Fruit fly (Drosophila melanogaster) whole organism, wandering third instar larva: ENCODE measurements around the gene Ube3a.

Experiments used
- dsf ChIP-seq: sonication (Bioruptor generic); optimal IDR thresholded peaks from 2 replicates; lab custom pipeline; 2016; ENCODE audit warnings: missing biosample characterization, missing genetic modification characterization, borderline replicate concordance
- rgr ChIP-seq: fragments of 200-800 bp; sonication (Bioruptor generic); optimal IDR thresholded peaks from 3 replicates; lab custom pipeline; 2016; ENCODE audit warnings: missing biosample characterization, mild to moderate bottlenecking, missing genetic modification characterization

DNA sequence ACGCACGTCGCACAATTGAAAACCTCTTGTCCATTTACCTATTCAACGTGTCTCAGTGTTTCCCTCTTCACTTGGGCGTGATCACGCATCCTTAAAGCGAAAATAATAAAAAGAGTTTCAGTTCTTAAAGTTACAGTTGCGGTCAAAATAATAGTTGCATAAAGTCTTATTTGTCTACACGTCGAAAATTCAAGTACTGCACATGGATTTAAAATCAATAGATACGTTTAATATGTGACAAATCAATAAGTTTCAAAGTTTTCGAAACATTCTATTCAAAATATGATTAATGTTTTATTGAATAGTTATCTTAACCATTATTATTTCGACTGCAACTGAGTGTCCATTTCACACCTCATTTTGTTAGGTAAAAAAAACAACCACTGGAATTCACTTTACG lies 5.8 kb upstream of the Ube3a start:
- TF ChIP-seq dsf (GFP tag; lab: Kevin White, UChicago) = no peak
- no peak for TF ChIP-seq rgr (GFP tag; lab: Kevin White, UChicago)
